Fruit fly (Drosophila melanogaster) whole organism, embryonic: ENCODE data around the gene Jhbp7.

Source experiments
- Atf6 ChIP-seq: fragments of 200-800 bp; sonication (Bioruptor generic); IDR thresholded peaks from 2 replicates; pipeline ENCODE4 v1.3.6; 2022; ENCODE audit warnings: missing biosample characterization, missing genetic modification characterization
- B-H1 ChIP-seq: fragments of 200-800 bp; sonication (Bioruptor generic); IDR thresholded peaks from 3 replicates; pipeline ENCODE4 v1.3.6; 2022; ENCODE audit warnings: missing biosample characterization, missing genetic modification characterization
- BEAF-32 ChIP-seq: fragments of 200-800 bp; sonication (Bioruptor generic); optimal IDR thresholded peaks from 3 replicates; lab custom pipeline; 2017; ENCODE audit warnings: missing biosample characterization, missing genetic modification characterization, mild to moderate bottlenecking, moderate library complexity, missing genetic modification reagents
- Bdp1 ChIP-seq: fragments of 200-800 bp; sonication (Bioruptor generic); optimal IDR thresholded peaks from 3 replicates; lab custom pipeline; 2016; ENCODE audit warnings: missing biosample characterization, missing genetic modification characterization
- CG10147 ChIP-seq: fragments of 200-800 bp; sonication (Bioruptor generic); optimal IDR thresholded peaks from 2 replicates; lab custom pipeline; 2019; ENCODE audit warnings: missing biosample characterization, mild to moderate bottlenecking, missing genetic modification characterization, moderate library complexity
- CG1024 ChIP-seq: fragments of 200-800 bp; sonication (Bioruptor generic); IDR thresholded peaks from 2 replicates; pipeline ENCODE4 v1.3.6; 2022; ENCODE audit warnings: missing biosample characterization, missing genetic modification characterization
- CG10565 ChIP-seq: fragments of 200-800 bp; sonication (Bioruptor generic); optimal IDR thresholded peaks from 3 replicates; lab custom pipeline; 2016; ENCODE audit warnings: missing biosample characterization, mild to moderate bottlenecking, missing genetic modification characterization
- CG11085 ChIP-seq: fragments of 200-800 bp; sonication (Bioruptor generic); IDR thresholded peaks from 2 replicates; pipeline ENCODE4 v1.3.6; 2022; ENCODE audit warnings: missing biosample characterization, missing genetic modification characterization
- CG12071 ChIP-seq: fragments of 200-800 bp; sonication (Bioruptor generic); optimal IDR thresholded peaks from 3 replicates; lab custom pipeline; 2018; ENCODE audit warnings: missing biosample characterization, mild to moderate bottlenecking, missing genetic modification characterization
- CG12236 ChIP-seq: fragments of 200-800 bp; sonication (Bioruptor generic); optimal IDR thresholded peaks from 2 replicates; lab custom pipeline; 2016; ENCODE audit warnings: missing biosample characterization, missing genetic modification characterization
- CG17568 ChIP-seq: fragments of 200-800 bp; sonication (Bioruptor generic); optimal IDR thresholded peaks from 2 replicates; lab custom pipeline; 2018; ENCODE audit warnings: missing biosample characterization, mild to moderate bottlenecking, missing genetic modification characterization, moderate library complexity
- CG31388 ChIP-seq: fragments of 200-800 bp; sonication (Bioruptor generic); optimal IDR thresholded peaks from 2 replicates; lab custom pipeline; 2016; ENCODE audit warnings: missing biosample characterization, missing genetic modification characterization
- CG32532 ChIP-seq: fragments of 200-800 bp; sonication (Bioruptor generic); IDR thresholded peaks from 2 replicates; pipeline ENCODE4 v1.3.6; 2022; ENCODE audit warnings: missing biosample characterization, missing genetic modification characterization
- CG6272 ChIP-seq: fragments of 200-800 bp; sonication (Bioruptor generic); IDR thresholded peaks from 2 replicates; pipeline ENCODE4 v1.3.6; 2022; ENCODE audit warnings: missing biosample characterization, missing genetic modification characterization
- CG7271 ChIP-seq: fragments of 200-800 bp; sonication (Bioruptor generic); optimal IDR thresholded peaks from 2 replicates; lab custom pipeline; 2018; ENCODE audit warnings: missing biosample characterization, mild to moderate bottlenecking, missing genetic modification characterization, moderate library complexity
- CG9215 ChIP-seq: fragments of 200-800 bp; sonication (Bioruptor generic); IDR thresholded peaks from 2 replicates; pipeline ENCODE4 v1.3.6; 2022; ENCODE audit warnings: missing biosample characterization, missing genetic modification characterization
- CG9727 ChIP-seq: fragments of 200-800 bp; sonication (Bioruptor generic); optimal IDR thresholded peaks from 3 replicates; lab custom pipeline; 2017; ENCODE audit warnings: missing biosample characterization, mild to moderate bottlenecking, missing genetic modification characterization
- CkIIα-i1 ChIP-seq: fragments of 200-800 bp; sonication (Bioruptor generic); IDR thresholded peaks from 2 replicates; pipeline ENCODE4 v1.3.6; 2022; ENCODE audit warnings: missing biosample characterization, missing genetic modification characterization
- CoRest ChIP-seq: fragments of 200-800 bp; sonication (Bioruptor generic); optimal IDR thresholded peaks from 3 replicates; lab custom pipeline; 2018; ENCODE audit warnings: missing biosample characterization, mild to moderate bottlenecking, missing genetic modification characterization, moderate library complexity
- Dip3 ChIP-seq: fragments of 200-800 bp; sonication (Bioruptor generic); optimal IDR thresholded peaks from 3 replicates; lab custom pipeline; 2016; ENCODE audit warnings: missing biosample characterization, missing genetic modification characterization
- Doc3 ChIP-seq: fragments of 200-800 bp; sonication (Bioruptor generic); IDR thresholded peaks from 3 replicates; pipeline ENCODE4 v1.3.6; 2022; ENCODE audit warnings: missing biosample characterization, missing genetic modification characterization; ENCODE audit not compliant: partially characterized antibody
- Dref ChIP-seq: fragments of 200-800 bp; sonication (Bioruptor generic); IDR thresholded peaks from 2 replicates; pipeline ENCODE4 v1.3.6; 2022; ENCODE audit warnings: missing biosample characterization, missing genetic modification characterization
- E2f2 ChIP-seq: fragments of 200-800 bp; sonication (Bioruptor generic); IDR thresholded peaks from 2 replicates; pipeline ENCODE4 v1.3.6; 2022; ENCODE audit warnings: missing biosample characterization, missing genetic modification characterization
- Eip74EF ChIP-seq, 2 experiments: fragments of 200-800 bp in 1 of 2; fragments of >200 bp in 1 of 2; sonication (Bioruptor generic) in 1 of 2; optimal IDR thresholded peaks; 2 replicates each; lab custom pipeline; 2017 to 2019; ENCODE audit warnings: missing biosample characterization in 2 of 2, missing genetic modification characterization in 2 of 2, mild to moderate bottlenecking in 1 of 2, moderate library complexity in 1 of 2
- HmgD ChIP-seq: fragments of 200-800 bp; sonication (Bioruptor generic); optimal IDR thresholded peaks from 3 replicates; lab custom pipeline; 2016; ENCODE audit warnings: missing biosample characterization, missing genetic modification characterization
- Hmr ChIP-seq: fragments of 200-800 bp; sonication (Bioruptor generic); optimal IDR thresholded peaks from 3 replicates; lab custom pipeline; 2017; ENCODE audit warnings: mild to moderate bottlenecking, missing biosample characterization, missing genetic modification reagents, missing genetic modification characterization
- Hr39 ChIP-seq: fragments of >200 bp; optimal IDR thresholded peaks from 2 replicates; lab custom pipeline; 2017
- Lim3 ChIP-seq: fragments of 200-800 bp; sonication (Bioruptor generic); IDR thresholded peaks from 2 replicates; pipeline ENCODE4 v1.3.6; 2022; ENCODE audit warnings: missing biosample characterization, missing genetic modification characterization
- MESR4 ChIP-seq: fragments of 200-800 bp; sonication (Bioruptor generic); optimal IDR thresholded peaks from 2 replicates; lab custom pipeline; 2018; ENCODE audit warnings: missing biosample characterization, mild to moderate bottlenecking, missing genetic modification characterization, moderate library complexity
- Mad ChIP-seq: fragments of 200-800 bp; sonication (Bioruptor generic); optimal IDR thresholded peaks from 2 replicates; lab custom pipeline; 2016; ENCODE audit warnings: missing biosample characterization, missing genetic modification characterization
- Max ChIP-seq: fragments of 200-800 bp; sonication (Bioruptor generic); optimal IDR thresholded peaks from 2 replicates; lab custom pipeline; 2016; ENCODE audit warnings: missing biosample characterization, mild to moderate bottlenecking, missing genetic modification characterization
- Neu2 ChIP-seq: fragments of 200-800 bp; sonication (Bioruptor generic); optimal IDR thresholded peaks from 3 replicates; lab custom pipeline; 2016; ENCODE audit warnings: missing biosample characterization, missing genetic modification characterization, borderline replicate concordance
- Opbp ChIP-seq: fragments of 200-800 bp; sonication (Bioruptor generic); IDR thresholded peaks from 3 replicates; pipeline ENCODE4 v1.3.6; 2022; ENCODE audit warnings: missing biosample characterization, missing genetic modification characterization; ENCODE audit not compliant: partially characterized antibody
- Poxn ChIP-seq: fragments of 200-800 bp; sonication (Bioruptor generic); IDR thresholded peaks from 2 replicates; pipeline ENCODE4 v1.3.6; 2022; ENCODE audit warnings: missing biosample characterization, missing genetic modification characterization
- Scr ChIP-seq: fragments of 200-800 bp; sonication (Bioruptor generic); IDR thresholded peaks from 2 replicates; pipeline ENCODE4 v1.3.6; 2022; ENCODE audit warnings: missing biosample characterization, missing genetic modification characterization; ENCODE audit not compliant: partially characterized antibody
- Side ChIP-seq: fragments of 200-800 bp; sonication (Bioruptor generic); optimal IDR thresholded peaks from 2 replicates; lab custom pipeline; 2016; ENCODE audit warnings: missing biosample characterization, missing genetic modification characterization
- Stat92E ChIP-seq, 3 experiments: fragments of >200 bp in 2 of 3; fragments of 200-800 bp in 1 of 3; sonication (Bioruptor generic) in 1 of 3; optimal IDR thresholded peaks; 2 replicates each; lab custom pipeline; 2017 to 2019; ENCODE audit warnings: missing biosample characterization in 3 of 3, missing genetic modification characterization in 3 of 3, mild to moderate bottlenecking in 1 of 3, moderate library complexity in 1 of 3
- Tbp ChIP-seq: fragments of >200 bp; optimal IDR thresholded peaks from 2 replicates; lab custom pipeline; 2018; ENCODE audit warnings: missing biosample characterization, missing genetic modification characterization
- bcd ChIP-seq: fragments of 200-800 bp; sonication (Bioruptor generic); optimal IDR thresholded peaks from 2 replicates; lab custom pipeline; 2017; ENCODE audit warnings: missing biosample characterization, mild to moderate bottlenecking, missing genetic modification characterization
- crol ChIP-seq: fragments of 200-800 bp; sonication (Bioruptor generic); IDR thresholded peaks from 2 replicates; pipeline ENCODE4 v1.3.6; 2022; ENCODE audit warnings: missing biosample characterization, missing genetic modification characterization
- da ChIP-seq: fragments of 200-800 bp; sonication (Bioruptor generic); optimal IDR thresholded peaks from 2 replicates; lab custom pipeline; 2016; ENCODE audit warnings: missing biosample characterization, missing genetic modification characterization
- dysf ChIP-seq: fragments of 200-800 bp; sonication (Bioruptor generic); IDR thresholded peaks from 3 replicates; pipeline ENCODE4 v1.3.6; 2022; ENCODE audit warnings: missing biosample characterization, missing genetic modification characterization
- ewg ChIP-seq: fragments of 200-800 bp; sonication (Bioruptor generic); optimal IDR thresholded peaks from 3 replicates; lab custom pipeline; 2017; ENCODE audit warnings: mild to moderate bottlenecking, missing biosample characterization, missing genetic modification reagents, missing genetic modification characterization
- gsb ChIP-seq: fragments of 200-800 bp; sonication (Bioruptor generic); IDR thresholded peaks from 2 replicates; pipeline ENCODE4 v1.3.6; 2022; ENCODE audit warnings: missing biosample characterization, missing genetic modification characterization
- mld ChIP-seq: fragments of 200-800 bp; sonication (Bioruptor generic); IDR thresholded peaks from 3 replicates; pipeline ENCODE4 v1.3.6; 2022; ENCODE audit warnings: missing biosample characterization, missing genetic modification characterization; ENCODE audit not compliant: partially characterized antibody
- otp ChIP-seq: fragments of 200-800 bp; sonication (Bioruptor generic); IDR thresholded peaks from 3 replicates; pipeline ENCODE4, ENCODE4 v1.3.6; 2022; ENCODE audit warnings: missing biosample characterization, missing genetic modification characterization
- pum ChIP-seq: fragments of 200-800 bp; sonication (Bioruptor generic); optimal IDR thresholded peaks from 2 replicates; lab custom pipeline; 2016; ENCODE audit warnings: missing biosample characterization, missing genetic modification characterization
- repo ChIP-seq: fragments of 200-800 bp; sonication (Bioruptor generic); optimal IDR thresholded peaks from 2 replicates; lab custom pipeline; 2016; ENCODE audit warnings: missing biosample characterization, missing genetic modification characterization
- ro ChIP-seq: fragments of 200-800 bp; sonication (Bioruptor generic); IDR thresholded peaks from 2 replicates; pipeline ENCODE4 v1.3.6; 2022; ENCODE audit warnings: missing biosample characterization, missing genetic modification characterization
- salm ChIP-seq: fragments of 200-800 bp; sonication (Bioruptor generic); optimal IDR thresholded peaks from 2 replicates; lab custom pipeline; 2018; ENCODE audit warnings: missing biosample characterization, mild to moderate bottlenecking, missing genetic modification characterization
- vvl ChIP-seq: fragments of 200-800 bp; sonication (Bioruptor generic); IDR thresholded peaks from 2 replicates; pipeline ENCODE4 v1.3.6; 2022; ENCODE audit warnings: missing biosample characterization, missing genetic modification characterization

The Jhbp7 gene

DNA sequence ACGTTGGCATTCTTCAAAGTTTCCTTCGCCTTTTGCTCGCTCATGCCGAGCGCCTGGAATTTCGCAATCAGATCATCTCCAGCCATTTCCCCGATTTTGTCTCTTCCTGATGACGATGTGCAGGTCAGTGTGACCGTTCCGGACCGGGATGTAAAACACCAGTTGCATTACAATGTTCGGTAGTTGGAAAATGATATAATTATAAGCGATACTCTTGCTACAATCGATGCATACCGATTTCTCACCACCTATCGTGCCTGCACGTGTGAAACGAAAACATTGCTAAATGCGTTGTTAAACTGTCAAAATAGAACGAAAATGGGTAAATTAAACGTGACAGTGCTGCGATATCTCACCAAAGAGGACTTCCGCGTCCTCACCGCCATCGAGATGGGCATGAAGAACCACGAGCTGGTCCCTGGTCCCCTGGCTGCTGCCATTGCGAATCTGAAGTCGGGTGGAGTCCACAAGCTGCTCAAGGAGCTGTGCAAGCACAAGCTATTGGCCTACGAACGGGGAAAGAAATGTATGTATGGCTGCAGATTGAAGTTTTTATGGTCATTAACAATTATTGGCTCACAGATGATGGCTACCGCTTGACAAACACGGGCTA lies 28.3 kb downstream of the Jhbp7 start, which contains the start of the genes GlnRS and RIOK2 (continued):
- TF ChIP-seq BEAF-32 (GFP tag; lab: Kevin White, UChicago) (peak; percentile 97), Hmr (GFP tag; lab: Kevin White, UChicago) (no peak), mld (GFP tag; lab: Robert Waterston, UW) (peak; percentile 91), Tbp (GFP tag; lab: Kevin White, UChicago) (peak; percentile 12), CG9215 (GFP tag; lab: Robert Waterston, UW) (no peak), CG12071 (GFP tag; lab: Kevin White, UChicago) (no peak), vvl (GFP tag; lab: Robert Waterston, UW) (peak; percentile 8; the same call in 1 of the 2 replicates), ewg (GFP tag; lab: Kevin White, UChicago) (no peak), Neu2 (peak; percentile 10), Opbp (peak; percentile 97), CkIIα-i1 (GFP tag; lab: Robert Waterston, UW) (no peak), CG17568 (no peak), dysf (GFP tag; lab: Robert Waterston, UW) (no peak), CG6272 (GFP tag; lab: Robert Waterston, UW) (no peak), da (GFP tag; lab: Kevin White, UChicago) (no peak), crol (GFP tag; lab: Robert Waterston, UW) (no peak), Stat92E (GFP tag; optimal IDR thresholded peaks at IDR 0.05; lab: Kevin White, UChicago) (peak in 1 of 3 experiments; percentile 12), otp (GFP tag; lab: Robert Waterston, UW) (no peak), Side (GFP tag; lab: Kevin White, UChicago) (peak; percentile 34), ro (GFP tag; lab: Robert Waterston, UW) (no peak), pum (GFP tag; lab: Kevin White, UChicago) (no peak), salm (no peak), B-H1 (GFP tag; lab: Robert Waterston, UW) (no peak), Doc3 (GFP tag; lab: Robert Waterston, UW) (peak; percentile 92), Scr (peak; percentile 94), MESR4 (GFP tag; lab: Kevin White, UChicago) (peak; percentile 95), CG10147 (GFP tag; lab: Kevin White, UChicago) (no peak), CG7271 (tag; lab: Kevin White, UChicago) (peak; percentile 39), CG11085 (no peak), Dip3 (GFP tag; lab: Kevin White, UChicago) (no peak), Dref (peak; percentile 88), CoRest (tag; lab: Kevin White, UChicago) (no peak), repo (GFP tag; lab: Kevin White, UChicago) (no peak), HmgD (GFP tag; lab: Kevin White, UChicago) (peak; percentile 50), E2f2 (no peak), CG32532 (no peak), CG12236 (no peak), CG9727 (peak; percentile 0), Bdp1 (no peak), CG10565 (no peak), CG1024 (GFP tag; lab: Robert Waterston, UW) (peak; percentile 88), Poxn (GFP tag; lab: Robert Waterston, UW) (no peak), gsb (GFP tag; lab: Robert Waterston, UW) (no peak), Mad (GFP tag; lab: Kevin White, UChicago) (no peak), Lim3 (no peak), CG31388 (GFP tag; lab: Kevin White, UChicago) (no peak), bcd (GFP tag; lab: Kevin White, UChicago) (no peak), Eip74EF (GFP tag; optimal IDR thresholded peaks at IDR 0.05; lab: Kevin White, UChicago) (peak in 1 of 2 experiments; percentile 59), Hr39 (lab: Kevin White, UChicago) (no peak), Max (peak; percentile 97), Atf6 (no peak)
